Fruit fly (Drosophila melanogaster) whole organism, prepupa: ENCODE results near the gene dpr16.
A peak's percentile ranks its signal among the peaks of the same experiment; 100 is the strongest.

ENCODE experiments used
- Blimp-1 ChIP-seq: fragments of 200-800 bp; sonication (Bioruptor generic); optimal IDR thresholded peaks from 3 replicates; lab custom pipeline; 2017; ENCODE audit warnings: missing biosample characterization, missing genetic modification characterization, mild to moderate bottlenecking, moderate library complexity, missing genetic modification reagents
- CG10631 ChIP-seq: fragments of 200-800 bp; sonication (Bioruptor generic); optimal IDR thresholded peaks from 2 replicates; lab custom pipeline; 2016; ENCODE audit warnings: missing biosample characterization, missing genetic modification characterization
- CG10669 ChIP-seq: fragments of 200-800 bp; sonication (Bioruptor generic); optimal IDR thresholded peaks from 3 replicates; lab custom pipeline; 2018; ENCODE audit warnings: missing biosample characterization, mild to moderate bottlenecking, missing genetic modification characterization, moderate library complexity
- CG11294 ChIP-seq: fragments of 200-800 bp; sonication (Bioruptor generic); IDR thresholded peaks from 2 replicates; pipeline ENCODE4 v1.3.6; 2022; ENCODE audit warnings: missing biosample characterization, missing genetic modification characterization
- CG11762 ChIP-seq: fragments of 200-800 bp; sonication (Bioruptor generic); optimal IDR thresholded peaks from 3 replicates; lab custom pipeline; 2016; ENCODE audit warnings: missing biosample characterization, missing genetic modification characterization; ENCODE audit not compliant: insufficient read depth
- CG11902 ChIP-seq: fragments of 200-800 bp; sonication (Bioruptor generic); optimal IDR thresholded peaks from 3 replicates; lab custom pipeline; 2016; ENCODE audit warnings: missing biosample characterization, missing genetic modification characterization
- CG15336 ChIP-seq: fragments of 200-800 bp; sonication (Bioruptor generic); IDR thresholded peaks from 2 replicates; pipeline ENCODE4 v1.3.6; 2022; ENCODE audit warnings: missing biosample characterization, missing genetic modification characterization
- CG1621 ChIP-seq: fragments of 200-800 bp; sonication (Bioruptor generic); optimal IDR thresholded peaks from 3 replicates; lab custom pipeline; 2018; ENCODE audit warnings: missing biosample characterization, mild to moderate bottlenecking, missing genetic modification characterization
- CG16779 ChIP-seq: fragments of 200-800 bp; sonication (Bioruptor generic); optimal IDR thresholded peaks from 3 replicates; lab custom pipeline; 2017; ENCODE audit warnings: missing biosample characterization, mild to moderate bottlenecking, missing genetic modification characterization
- CG31627 ChIP-seq: fragments of 200-800 bp; sonication (Bioruptor generic); optimal IDR thresholded peaks from 3 replicates; lab custom pipeline; 2016; ENCODE audit warnings: missing biosample characterization, missing genetic modification characterization
- CG32006 ChIP-seq: fragments of 200-800 bp; sonication (Bioruptor generic); optimal IDR thresholded peaks from 3 replicates; lab custom pipeline; 2017; ENCODE audit warnings: missing biosample characterization, mild to moderate bottlenecking, missing genetic modification characterization
- CG3919 ChIP-seq: fragments of 200-800 bp; sonication (Bioruptor generic); optimal IDR thresholded peaks from 3 replicates; lab custom pipeline; 2016; ENCODE audit warnings: missing biosample characterization, missing genetic modification characterization
- CG4318 ChIP-seq: fragments of 200-800 bp; sonication (Bioruptor generic); optimal IDR thresholded peaks from 3 replicates; lab custom pipeline; 2017; ENCODE audit warnings: missing biosample characterization, mild to moderate bottlenecking, missing genetic modification characterization
- CG6163 ChIP-seq: fragments of 200-800 bp; sonication (Bioruptor generic); IDR thresholded peaks from 3 replicates; pipeline ENCODE4 v1.3.6; 2022; ENCODE audit warnings: missing biosample characterization, missing genetic modification characterization
- CG6276 ChIP-seq: fragments of 200-800 bp; sonication (Bioruptor generic); optimal IDR thresholded peaks from 2 replicates; lab custom pipeline; 2017; ENCODE audit warnings: missing biosample characterization, mild to moderate bottlenecking, missing genetic modification characterization
- CG6808 ChIP-seq: fragments of 200-800 bp; sonication (Bioruptor generic); optimal IDR thresholded peaks from 3 replicates; lab custom pipeline; 2017; ENCODE audit warnings: missing biosample characterization, missing genetic modification characterization, mild to moderate bottlenecking, moderate library complexity, missing genetic modification reagents
- CG6854 ChIP-seq: fragments of 200-800 bp; sonication (Bioruptor generic); optimal IDR thresholded peaks from 2 replicates; lab custom pipeline; 2017; ENCODE audit warnings: missing biosample characterization, mild to moderate bottlenecking, missing genetic modification characterization
- CG7368 ChIP-seq: fragments of 200-800 bp; sonication (Bioruptor generic); optimal IDR thresholded peaks from 3 replicates; lab custom pipeline; 2016; ENCODE audit warnings: missing biosample characterization, missing genetic modification characterization
- CG8119 ChIP-seq: fragments of 200-800 bp; sonication (Bioruptor generic); IDR thresholded peaks from 3 replicates; pipeline ENCODE4 v1.3.6; 2022; ENCODE audit warnings: missing biosample characterization, missing genetic modification characterization
- CG9139 ChIP-seq: fragments of 200-800 bp; sonication (Bioruptor generic); optimal IDR thresholded peaks from 3 replicates; lab custom pipeline; 2017; ENCODE audit warnings: missing biosample characterization, mild to moderate bottlenecking, missing genetic modification characterization
- Eip75B ChIP-seq: fragments of 200-800 bp; sonication (Bioruptor generic); optimal IDR thresholded peaks from 3 replicates; lab custom pipeline; 2016; ENCODE audit warnings: missing biosample characterization, missing genetic modification characterization
- Eip78C ChIP-seq: fragments of 200-800 bp; sonication (Bioruptor generic); peaks from one replicate; lab custom pipeline; 2016; ENCODE audit warnings: missing biosample characterization, missing genetic modification characterization
- Ets21C ChIP-seq: fragments of 200-800 bp; sonication (Bioruptor generic); optimal IDR thresholded peaks from 3 replicates; lab custom pipeline; 2016; ENCODE audit warnings: missing biosample characterization, missing genetic modification characterization
- Ets96B ChIP-seq: fragments of 200-800 bp; optimal IDR thresholded peaks from 2 replicates; lab custom pipeline; 2019; ENCODE audit warnings: missing biosample characterization, mild to moderate bottlenecking, missing genetic modification characterization, moderate library complexity
- Gug ChIP-seq: fragments of 200-800 bp; sonication (Bioruptor generic); IDR thresholded peaks from 2 replicates; pipeline ENCODE4 v1.3.6; 2022; ENCODE audit warnings: missing biosample characterization, missing genetic modification characterization
- Hr38 ChIP-seq: sonication (Bioruptor generic); optimal IDR thresholded peaks from 2 replicates; lab custom pipeline; 2016; ENCODE audit warnings: missing biosample characterization, missing genetic modification characterization
- Hr39 ChIP-seq: fragments of 200-800 bp; sonication (Bioruptor generic); optimal IDR thresholded peaks from 2 replicates; lab custom pipeline; 2016; ENCODE audit warnings: missing biosample characterization, missing genetic modification characterization
- Hr4 ChIP-seq: fragments of 200-800 bp; sonication (Bioruptor generic); optimal IDR thresholded peaks from 3 replicates; lab custom pipeline; 2016; ENCODE audit warnings: missing biosample characterization, missing genetic modification characterization
- Lpt ChIP-seq: fragments of 200-800 bp; sonication (Bioruptor generic); optimal IDR thresholded peaks from 3 replicates; lab custom pipeline; 2016; ENCODE audit warnings: missing biosample characterization, missing genetic modification characterization
- Met ChIP-seq: fragments of 200-800 bp; sonication (Bioruptor generic); optimal IDR thresholded peaks from 3 replicates; lab custom pipeline; 2016; ENCODE audit warnings: missing biosample characterization, missing genetic modification characterization
- OdsH ChIP-seq: fragments of 200-800 bp; sonication (Bioruptor generic); optimal IDR thresholded peaks from 3 replicates; lab custom pipeline; 2016; ENCODE audit warnings: missing biosample characterization, missing genetic modification characterization
- Sox102F ChIP-seq: fragments of 200-800 bp; sonication (Bioruptor generic); optimal IDR thresholded peaks from 2 replicates; lab custom pipeline; 2016; ENCODE audit warnings: missing biosample characterization, mild to moderate bottlenecking, missing genetic modification characterization
- Sox14 ChIP-seq: fragments of 200-800 bp; sonication (Bioruptor generic); optimal IDR thresholded peaks from 3 replicates; lab custom pipeline; 2016; ENCODE audit warnings: missing biosample characterization, missing genetic modification characterization
- Sox15 ChIP-seq: fragments of 200-800 bp; sonication (Bioruptor generic); optimal IDR thresholded peaks from 3 replicates; lab custom pipeline; 2016; ENCODE audit warnings: missing biosample characterization, missing genetic modification characterization
- achi ChIP-seq: fragments of 200-800 bp; sonication (Bioruptor generic); optimal IDR thresholded peaks from 3 replicates; lab custom pipeline; 2016; ENCODE audit warnings: missing biosample characterization, missing genetic modification characterization
- acj6 ChIP-seq: fragments of 200-800 bp; sonication (Bioruptor generic); optimal IDR thresholded peaks from 3 replicates; lab custom pipeline; 2016; ENCODE audit warnings: missing biosample characterization, missing genetic modification characterization
- cyc ChIP-seq: fragments of 200-800 bp; sonication (Bioruptor generic); optimal IDR thresholded peaks from 3 replicates; lab custom pipeline; 2016; ENCODE audit warnings: missing biosample characterization, missing genetic modification characterization
- dac ChIP-seq: fragments of 200-800 bp; sonication (Bioruptor generic); optimal IDR thresholded peaks from 2 replicates; lab custom pipeline; 2017; ENCODE audit warnings: missing biosample characterization, mild to moderate bottlenecking, missing genetic modification characterization
- dsx ChIP-seq: fragments of 200-800 bp; optimal IDR thresholded peaks from 3 replicates; lab custom pipeline; 2019; ENCODE audit warnings: missing biosample characterization, mild to moderate bottlenecking, missing genetic modification characterization, moderate library complexity; ENCODE audit not compliant: poor library complexity, severe bottlenecking
- eg ChIP-seq: fragments of 200-800 bp; sonication (Bioruptor generic); IDR thresholded peaks from 3 replicates; pipeline ENCODE4 v1.3.6; 2022; ENCODE audit warnings: missing biosample characterization, missing genetic modification characterization
- esn ChIP-seq: fragments of 200-800 bp; sonication (Bioruptor generic); optimal IDR thresholded peaks from 2 replicates; lab custom pipeline; 2016; ENCODE audit warnings: missing biosample characterization, mild to moderate bottlenecking, missing genetic modification characterization, moderate library complexity
- fd59A ChIP-seq: fragments of 200-800 bp; sonication (Bioruptor generic); optimal IDR thresholded peaks from 2 replicates; lab custom pipeline; 2017; ENCODE audit warnings: missing biosample characterization, mild to moderate bottlenecking, missing genetic modification characterization, missing genetic modification reagents
- fd85E ChIP-seq: fragments of 200-800 bp; sonication (Bioruptor generic); optimal IDR thresholded peaks from 3 replicates; lab custom pipeline; 2016; ENCODE audit warnings: missing biosample characterization, missing genetic modification characterization
- fkh ChIP-seq: fragments of 200-800 bp; sonication (Bioruptor generic); optimal IDR thresholded peaks from 3 replicates; lab custom pipeline; 2017; ENCODE audit warnings: missing biosample characterization, mild to moderate bottlenecking, missing genetic modification characterization, moderate library complexity
- lz ChIP-seq: fragments of 200-800 bp; sonication (Bioruptor generic); optimal IDR thresholded peaks from 3 replicates; lab custom pipeline; 2016; ENCODE audit warnings: missing biosample characterization, missing genetic modification characterization
- pdm3 ChIP-seq: fragments of 200-800 bp; sonication (Bioruptor generic); optimal IDR thresholded peaks from 3 replicates; lab custom pipeline; 2016; ENCODE audit warnings: missing biosample characterization, missing genetic modification characterization
- salr ChIP-seq, 2 experiments: fragments of 200-800 bp; sonication (Bioruptor generic); optimal IDR thresholded peaks; 3 replicates each; lab custom pipeline; 2016 to 2018; ENCODE audit warnings: missing biosample characterization in 2 of 2, missing genetic modification characterization in 2 of 2, mild to moderate bottlenecking in 1 of 2
- spab ChIP-seq: fragments of 200-800 bp; sonication (Bioruptor generic); optimal IDR thresholded peaks from 2 replicates; lab custom pipeline; 2017; ENCODE audit warnings: missing biosample characterization, mild to moderate bottlenecking, missing genetic modification characterization, missing genetic modification reagents
- svp ChIP-seq: fragments of 200-800 bp; sonication (Bioruptor generic); peaks from one replicate; lab custom pipeline; 2016; ENCODE audit warnings: missing biosample characterization, missing genetic modification characterization
- topi ChIP-seq: fragments of 200-800 bp; sonication (Bioruptor generic); optimal IDR thresholded peaks from 3 replicates; lab custom pipeline; 2016; ENCODE audit warnings: missing biosample characterization, missing genetic modification characterization
- vri ChIP-seq: fragments of 200-800 bp; sonication (Bioruptor generic); optimal IDR thresholded peaks from 3 replicates; lab custom pipeline; 2016; ENCODE audit warnings: missing biosample characterization, mild to moderate bottlenecking, missing genetic modification characterization

The dpr16 gene

DNA sequence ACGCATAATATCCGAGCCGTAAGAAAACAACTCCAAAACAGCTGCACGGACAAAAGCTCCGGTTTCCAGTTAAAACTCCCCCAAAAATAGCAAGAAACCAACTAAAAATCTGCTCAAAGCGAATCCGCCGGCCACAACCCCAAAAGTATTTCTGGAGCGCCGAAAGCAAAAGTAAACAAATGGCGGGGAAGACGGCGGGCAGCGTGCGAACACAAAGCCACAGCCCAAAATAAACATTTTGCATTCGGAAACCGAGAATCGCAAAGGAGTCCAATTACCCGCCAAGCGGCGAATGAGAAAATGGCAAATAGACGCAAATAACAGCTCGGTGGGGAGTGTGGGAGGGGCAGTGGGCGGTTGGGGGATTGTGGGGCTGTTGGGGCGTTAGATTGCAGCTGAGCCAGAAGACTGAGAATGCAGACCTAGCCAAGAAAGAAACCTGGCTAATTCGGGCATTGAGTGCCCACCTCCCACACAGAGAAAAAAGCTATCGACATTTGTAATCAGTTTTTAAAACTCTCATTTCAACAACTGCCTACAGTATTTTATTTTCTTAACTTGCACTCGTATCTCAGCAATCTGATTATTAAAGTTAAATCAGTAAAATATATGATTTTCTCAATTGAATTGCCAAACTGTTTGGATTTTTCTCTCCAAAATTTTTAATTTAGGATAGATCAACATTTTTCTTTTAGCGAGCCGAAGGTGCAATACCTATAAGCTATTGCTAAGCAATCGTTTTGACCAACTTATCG lies 63.6 kb downstream of the dpr16 start:
- peak; percentile 13 for TF ChIP-seq OdsH (GFP tag; lab: Kevin White, UChicago)
- TF ChIP-seq CG3919 (GFP tag; lab: Kevin White, UChicago) = no peak
- no peak for TF ChIP-seq acj6
- TF ChIP-seq Ets21C (GFP tag; lab: Kevin White, UChicago) = no peak
- no peak for TF ChIP-seq fd59A (GFP tag; lab: Kevin White, UChicago)
- no peak for TF ChIP-seq dsx (GFP tag; lab: Kevin White, UChicago)
- TF ChIP-seq vri (GFP tag; lab: Kevin White, UChicago) = no peak
- no peak for TF ChIP-seq CG7368 (GFP tag; lab: Kevin White, UChicago)
- TF ChIP-seq Sox15 (GFP tag; lab: Kevin White, UChicago) = no peak
- no peak for TF ChIP-seq Lpt (GFP tag; lab: Kevin White, UChicago)
- TF ChIP-seq Eip78C (GFP tag; lab: Kevin White, UChicago) = no peak
- TF ChIP-seq CG8119 (GFP tag; lab: Robert Waterston, UW) = peak; percentile 38; the same call in 2 of the 3 replicates
- no peak for TF ChIP-seq achi (GFP tag; lab: Kevin White, UChicago)
- TF ChIP-seq CG15336 (GFP tag; lab: Robert Waterston, UW) = peak; percentile 46; the same call in 1 of the 2 replicates
- no peak for TF ChIP-seq CG10631 (GFP tag; lab: Kevin White, UChicago)
- TF ChIP-seq esn (GFP tag; lab: Kevin White, UChicago) = no peak
- no peak for TF ChIP-seq Eip75B
- peak; percentile 41; the same call in 1 of the 3 replicates for TF ChIP-seq CG6163 (GFP tag; lab: Robert Waterston, UW)
- TF ChIP-seq dac = no peak
- TF ChIP-seq CG1621 (tag; lab: Kevin White, UChicago) = no peak
- no peak for TF ChIP-seq topi (GFP tag; lab: Kevin White, UChicago)
- no peak for TF ChIP-seq Ets96B (tag; lab: Kevin White, UChicago)
- no peak for TF ChIP-seq Sox14 (GFP tag; lab: Kevin White, UChicago)
- no peak for TF ChIP-seq spab (GFP tag; lab: Kevin White, UChicago)
- no peak for TF ChIP-seq CG10669
- no peak for TF ChIP-seq CG6808
- TF ChIP-seq Hr4 (GFP tag; lab: Kevin White, UChicago) = peak; percentile 6
- no peak for TF ChIP-seq Hr39 (GFP tag; lab: Kevin White, UChicago)
- peak; percentile 24; the same call in 1 of the 2 replicates for TF ChIP-seq Gug
- no peak for TF ChIP-seq lz (GFP tag; lab: Kevin White, UChicago)
- peak in 1 of 2 experiments; percentile 15 for TF ChIP-seq salr (GFP tag; optimal IDR thresholded peaks at IDR 0.05; lab: Kevin White, UChicago)
- TF ChIP-seq CG16779 (tag; lab: Kevin White, UChicago) = no peak
- TF ChIP-seq svp (GFP tag; lab: Kevin White, UChicago) = no peak
- no peak for TF ChIP-seq Hr38 (GFP tag; lab: Kevin White, UChicago)
- TF ChIP-seq eg (GFP tag; lab: Robert Waterston, UW) = peak; percentile 51; the same call in 1 of the 3 replicates
- no peak for TF ChIP-seq CG6854 (GFP tag; lab: Kevin White, UChicago)
- TF ChIP-seq Blimp-1 (GFP tag; lab: Kevin White, UChicago) = peak; percentile 62
- no peak for TF ChIP-seq Met (GFP tag; lab: Kevin White, UChicago)
- no peak for TF ChIP-seq CG11294 (GFP tag; lab: Robert Waterston, UW)
- TF ChIP-seq CG32006 (GFP tag; lab: Kevin White, UChicago) = peak; percentile 44
- TF ChIP-seq cyc (GFP tag; lab: Kevin White, UChicago) = no peak
- TF ChIP-seq CG31627 (GFP tag; lab: Kevin White, UChicago) = no peak
- TF ChIP-seq CG11902 = no peak
- no peak for TF ChIP-seq pdm3
- no peak for TF ChIP-seq CG11762 (GFP tag; lab: Kevin White, UChicago)
- TF ChIP-seq CG4318 (GFP tag; lab: Kevin White, UChicago) = no peak
- TF ChIP-seq CG9139 (GFP tag; lab: Kevin White, UChicago) = no peak
- no peak for TF ChIP-seq Sox102F (GFP tag; lab: Kevin White, UChicago)
- TF ChIP-seq CG6276 (GFP tag; lab: Kevin White, UChicago) = no peak
- TF ChIP-seq fd85E (GFP tag; lab: Kevin White, UChicago) = no peak
- TF ChIP-seq fkh (GFP tag; lab: Kevin White, UChicago) = peak; percentile 61
